Worm (Caenorhabditis elegans): ENCODE results near the gene Y53F4B.23.
"Not testable (repeated sequence)": the region's sequence is repeated elsewhere in the genome, so short reads cannot be mapped to it uniquely, and the experiment has no call there.

The Y53F4B.23 gene

ce11 chrII:15134332-15134731 lies 10.0 kb downstream of the Y53F4B.23 start, which contains the start of gene Y53F4B.24:
TSS of gene Y53F4B.24 (minus strand) at chrII:15134432.
- TF ChIP-seq ces-1 (GFP tag; optimal IDR thresholded peaks at IDR 0.05): no peak
- TF ChIP-seq bed-3 (GFP tag; optimal IDR thresholded peaks at IDR 0.05): no peak
- TF ChIP-seq elt-1 (tag; optimal IDR thresholded peaks at IDR 0.05; ENCODE audit: borderline replicate concordance, insufficient read depth): no peak
- TF ChIP-seq nhr-237 (tag; optimal IDR thresholded peaks at IDR 0.05): no peak
- TF ChIP-seq nhr-76 (tag; optimal IDR thresholded peaks at IDR 0.05): no peak
- TF ChIP-seq zip-8 (tag; optimal IDR thresholded peaks at IDR 0.05): no peak
- TF ChIP-seq ham-2 (GFP tag; optimal IDR thresholded peaks at IDR 0.05): no peak
- TF ChIP-seq drap-1 (GFP tag; optimal IDR thresholded peaks at IDR 0.05): no peak
- no peak for TF ChIP-seq flh-1 (GFP tag; optimal IDR thresholded peaks at IDR 0.05)
- no peak for TF ChIP-seq sem-2 (GFP tag; optimal IDR thresholded peaks at IDR 0.05)
- TF ChIP-seq pha-4 (tag; optimal IDR thresholded peaks at IDR 0.05): no peak
- no peak for TF ChIP-seq hlh-1 (tag; optimal IDR thresholded peaks at IDR 0.05)
- TF ChIP-seq ceh-43 (GFP tag; optimal IDR thresholded peaks at IDR 0.05): no peak
- no peak for TF ChIP-seq ztf-11 (tag; optimal IDR thresholded peaks at IDR 0.05)

- no peak for TF ChIP-seq lin-13 (tag; optimal IDR thresholded peaks at IDR 0.05)
- no peak for TF ChIP-seq hlh-1 (tag; optimal IDR thresholded peaks at IDR 0.05)
- no peak for TF ChIP-seq nhr-2 (tag; optimal IDR thresholded peaks at IDR 0.05)
- no peak for TF ChIP-seq mep-1 (tag; optimal IDR thresholded peaks at IDR 0.05)
- no peak for TF ChIP-seq flh-1 (GFP tag; optimal IDR thresholded peaks at IDR 0.05)
- no peak for TF ChIP-seq lin-32 (GFP tag; optimal IDR thresholded peaks at IDR 0.05)
- TF ChIP-seq ham-2 (GFP tag; optimal IDR thresholded peaks at IDR 0.05): no peak
- TF ChIP-seq M03D4.4 (tag; optimal IDR thresholded peaks at IDR 0.05): no peak
- TF ChIP-seq tbx-8 (GFP tag; optimal IDR thresholded peaks at IDR 0.05): no peak
- no peak for TF ChIP-seq elt-3 (tag; optimal IDR thresholded peaks at IDR 0.05)
- no peak for TF ChIP-seq unc-39 (tag; optimal IDR thresholded peaks at IDR 0.05)
- TF ChIP-seq ztf-11 (tag; optimal IDR thresholded peaks at IDR 0.05): no peak
- TF ChIP-seq snpc-4 (tag; optimal IDR thresholded peaks at IDR 0.05): no peak
- TF ChIP-seq zip-8 (tag; optimal IDR thresholded peaks at IDR 0.05): no peak
- no peak for TF ChIP-seq ces-1 (GFP tag; optimal IDR thresholded peaks at IDR 0.05)
- TF ChIP-seq nhr-28 (tag; optimal IDR thresholded peaks at IDR 0.05): no peak
- no peak for TF ChIP-seq mab-5 (tag; optimal IDR thresholded peaks at IDR 0.05)
- no peak for TF ChIP-seq ceh-83 (GFP tag; optimal IDR thresholded peaks at IDR 0.05)
- TF ChIP-seq nhr-76 (tag; optimal IDR thresholded peaks at IDR 0.05): no peak
- TF ChIP-seq lsy-2 (tag; optimal IDR thresholded peaks at IDR 0.05): no peak
These were observed 11.6 kb downstream of the Y53F4B.23 start, which contains the start of gene Y53F4B.25 for ce11 chrII:15135886-15136285. TSS of gene Y53F4B.25 (plus strand) at chrII:15136186.

- not testable (repeated sequence) for TF ChIP-seq nhr-76, nhr-237, nhr-2 (tag; optimal IDR thresholded peaks at IDR 0.05)
These were observed 16.6 kb downstream of the Y53F4B.23 start, which contains the start of gene Y53F4B.26 for ce11 chrII:15140881-15141280. TSS of gene Y53F4B.26 (minus strand) at chrII:15140981.

DNA sequence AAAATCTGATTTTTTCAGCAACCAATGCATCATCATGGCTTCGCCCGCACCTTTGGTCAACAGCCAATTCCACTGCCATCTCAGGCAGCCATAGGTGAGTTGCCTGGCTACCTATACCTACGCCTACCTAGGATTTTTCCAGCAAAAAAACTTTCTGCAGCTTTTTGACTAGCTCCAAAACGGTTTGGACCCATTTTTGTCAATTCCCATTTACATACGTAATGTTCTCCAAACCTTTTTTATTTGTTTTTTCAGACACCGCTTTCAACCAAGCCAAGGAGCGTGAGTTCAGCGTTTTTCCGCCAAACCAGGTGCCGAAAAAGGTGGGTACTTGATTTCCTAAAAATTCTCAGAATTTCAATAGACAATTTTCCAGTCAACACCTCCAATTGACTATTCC lies 19.4 kb downstream of the Y53F4B.23 start:
- no peak for TF ChIP-seq unc-120 (tag; optimal IDR thresholded peaks at IDR 0.05; ENCODE audit: poor library complexity, severe bottlenecking)
- no peak for TF ChIP-seq nhr-2 (tag; optimal IDR thresholded peaks at IDR 0.05)
- TF ChIP-seq unc-39 (tag; optimal IDR thresholded peaks at IDR 0.05): no peak
- no peak for TF ChIP-seq flh-1 (GFP tag; optimal IDR thresholded peaks at IDR 0.05)
- no peak for TF ChIP-seq sem-2 (GFP tag; optimal IDR thresholded peaks at IDR 0.05)
- TF ChIP-seq cnd-1 (tag; optimal IDR thresholded peaks at IDR 0.05): no peak

DNA sequence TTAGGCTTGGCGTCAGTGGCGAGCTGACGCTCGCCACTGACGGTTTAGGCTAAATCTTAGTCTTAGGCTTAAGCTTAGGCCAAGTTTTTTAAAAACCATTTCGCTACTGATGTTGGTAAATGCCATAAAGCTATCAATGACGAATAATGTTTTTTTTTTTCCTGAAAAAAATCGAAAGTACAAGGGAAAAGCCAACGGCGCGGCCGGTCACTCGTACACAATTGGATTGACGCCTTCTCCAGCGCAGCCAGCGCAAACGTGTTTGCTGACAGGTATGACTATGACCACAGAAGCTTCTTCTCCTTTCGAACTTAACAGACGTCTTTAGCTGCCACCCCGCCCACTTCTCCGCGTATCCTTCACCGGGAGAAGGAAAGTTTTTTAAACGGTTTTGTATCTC lies 21.3 kb downstream of the Y53F4B.23 start, which contains the start of gene Y53F4B.27:
Gene Y53F4B.27, plus strand, starts transcription at position 301 of the 400 bp plus-strand sequence.
- TF ChIP-seq nhr-237 (tag; optimal IDR thresholded peaks at IDR 0.05) (no peak), M03D4.4 (tag; optimal IDR thresholded peaks at IDR 0.05) (no peak), nhr-2 (tag; optimal IDR thresholded peaks at IDR 0.05) (no peak), mls-2 (tag; optimal IDR thresholded peaks at IDR 0.05) (no peak)

DNA sequence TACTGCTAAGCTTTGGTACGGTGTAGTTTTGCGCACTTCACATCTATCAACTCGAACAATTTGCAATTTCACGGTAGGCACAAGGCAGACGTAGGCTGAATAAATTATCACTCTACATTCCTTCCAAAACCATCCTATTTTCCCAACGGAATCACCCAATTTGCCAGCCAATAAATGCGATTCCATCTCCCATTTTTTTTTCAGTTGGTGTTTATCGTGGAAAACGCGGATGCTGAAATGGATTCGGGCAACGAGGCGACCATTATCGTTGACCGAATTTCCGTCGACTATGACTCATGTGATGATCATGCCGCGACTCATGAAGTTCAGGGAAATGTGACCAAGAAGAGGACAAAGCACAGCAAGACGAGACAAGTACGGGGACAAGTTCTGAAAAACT lies 24.1 kb downstream of the Y53F4B.23 start:
- TF ChIP-seq sem-2 (GFP tag; optimal IDR thresholded peaks at IDR 0.05) (no peak), ceh-83 (GFP tag; optimal IDR thresholded peaks at IDR 0.05) (no peak), unc-39 (tag; optimal IDR thresholded peaks at IDR 0.05) (no peak), elt-1 (tag; optimal IDR thresholded peaks at IDR 0.05; ENCODE audit: borderline replicate concordance, insufficient read depth) (no peak), sptf-1 (tag; optimal IDR thresholded peaks at IDR 0.05) (no peak), ham-2 (GFP tag; optimal IDR thresholded peaks at IDR 0.05) (no peak), nhr-2 (tag; optimal IDR thresholded peaks at IDR 0.05) (no peak)
